Worm (Caenorhabditis elegans): ENCODE measurements around the gene C30B5.6.

ce11 chrII:6246054-6246453 is 23.6 kb upstream of the C30B5.6 start, which contains the start of gene lelo-1:
- TF ChIP-seq isw-1 (GFP tag; IDR thresholded peaks at IDR 0.05) (no peak), unc-62 (GFP tag; optimal IDR thresholded peaks at IDR 0.05) (no peak), zag-1 (tag; optimal IDR thresholded peaks at IDR 0.05) (no peak), pag-3 (tag; optimal IDR thresholded peaks at IDR 0.05; ENCODE audit: borderline replicate concordance, insufficient read depth) (no peak), tlp-1 (tag; optimal IDR thresholded peaks at IDR 0.05) (no peak), ama-1 (optimal IDR thresholded peaks at IDR 0.05) (no peak), snpc-4 (tag; optimal IDR thresholded peaks at IDR 0.05) (no peak), ztf-11 (tag; optimal IDR thresholded peaks at IDR 0.05) (no peak), nhr-20 (tag; optimal IDR thresholded peaks at IDR 0.05) (no peak), snu-23 (GFP tag; optimal IDR thresholded peaks at IDR 0.05) (no peak), nhr-11 (tag; optimal IDR thresholded peaks at IDR 0.05) (no peak), C16A3.4 (tag; optimal IDR thresholded peaks at IDR 0.05) (no peak), pax-3 (tag; optimal IDR thresholded peaks at IDR 0.05) (no peak), efl-1 (optimal IDR thresholded peaks at IDR 0.05) (no peak), efl-1 (GFP tag; optimal IDR thresholded peaks at IDR 0.05 in 1 of 2) (peak in 1 of 2 experiments; percentile 30)
